Fruit fly (Drosophila melanogaster): ENCODE data around the gene CG1578.
A peak's percentile ranks its signal among the peaks of the same experiment; 100 is the strongest.

dm6 chrX:11784997-11785396, 31.4 kb downstream of the CG1578 start:
- TF ChIP-seq CG8301 (tag; optimal IDR thresholded peaks at IDR 0.05) (no peak), Snoo (tag; optimal IDR thresholded peaks at IDR 0.05) (no peak), CG13204 (GFP tag; optimal IDR thresholded peaks at IDR 0.05) (peak; percentile 14), fd96Ca (GFP tag; IDR thresholded peaks at IDR 0.05) (no peak), CG14655 (GFP tag; optimal IDR thresholded peaks at IDR 0.05) (no peak)

All from whole organism, pupa.